Fruit fly (Drosophila melanogaster): Measurements from ENCODE around the gene CG9300.

DNA sequence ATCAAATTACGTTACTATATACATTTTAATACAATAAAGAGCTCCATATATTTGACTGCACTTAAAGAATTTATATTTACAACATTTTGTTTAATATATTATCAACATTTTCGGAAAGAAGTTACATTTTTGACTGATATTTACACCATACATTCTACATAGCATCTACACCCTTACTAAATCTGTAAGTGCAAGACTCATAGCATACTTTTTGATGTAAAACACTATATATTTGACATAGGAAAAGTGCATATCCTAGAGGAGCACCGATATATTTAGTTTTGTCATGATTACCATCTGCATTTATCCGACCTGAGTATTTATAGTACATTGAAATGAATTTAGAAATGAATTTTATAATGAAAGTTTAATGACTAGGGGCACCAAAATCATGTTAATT, 16.8 kb downstream of the CG9300 start:
- no peak for TF ChIP-seq Myc (optimal IDR thresholded peaks at IDR 0.05)
- TF ChIP-seq psq (optimal IDR thresholded peaks at IDR 0.05): no peak
- no peak for TF ChIP-seq insv (optimal IDR thresholded peaks at IDR 0.05)
- no peak for TF ChIP-seq h (optimal IDR thresholded peaks at IDR 0.05)
- no peak for TF ChIP-seq Sin3A (optimal IDR thresholded peaks at IDR 0.05)
- no peak for TF ChIP-seq ttk (optimal IDR thresholded peaks at IDR 0.05)
